Fruit fly (Drosophila melanogaster): ENCODE measurements around the gene Teh4.

Teh4 gene

DNA sequence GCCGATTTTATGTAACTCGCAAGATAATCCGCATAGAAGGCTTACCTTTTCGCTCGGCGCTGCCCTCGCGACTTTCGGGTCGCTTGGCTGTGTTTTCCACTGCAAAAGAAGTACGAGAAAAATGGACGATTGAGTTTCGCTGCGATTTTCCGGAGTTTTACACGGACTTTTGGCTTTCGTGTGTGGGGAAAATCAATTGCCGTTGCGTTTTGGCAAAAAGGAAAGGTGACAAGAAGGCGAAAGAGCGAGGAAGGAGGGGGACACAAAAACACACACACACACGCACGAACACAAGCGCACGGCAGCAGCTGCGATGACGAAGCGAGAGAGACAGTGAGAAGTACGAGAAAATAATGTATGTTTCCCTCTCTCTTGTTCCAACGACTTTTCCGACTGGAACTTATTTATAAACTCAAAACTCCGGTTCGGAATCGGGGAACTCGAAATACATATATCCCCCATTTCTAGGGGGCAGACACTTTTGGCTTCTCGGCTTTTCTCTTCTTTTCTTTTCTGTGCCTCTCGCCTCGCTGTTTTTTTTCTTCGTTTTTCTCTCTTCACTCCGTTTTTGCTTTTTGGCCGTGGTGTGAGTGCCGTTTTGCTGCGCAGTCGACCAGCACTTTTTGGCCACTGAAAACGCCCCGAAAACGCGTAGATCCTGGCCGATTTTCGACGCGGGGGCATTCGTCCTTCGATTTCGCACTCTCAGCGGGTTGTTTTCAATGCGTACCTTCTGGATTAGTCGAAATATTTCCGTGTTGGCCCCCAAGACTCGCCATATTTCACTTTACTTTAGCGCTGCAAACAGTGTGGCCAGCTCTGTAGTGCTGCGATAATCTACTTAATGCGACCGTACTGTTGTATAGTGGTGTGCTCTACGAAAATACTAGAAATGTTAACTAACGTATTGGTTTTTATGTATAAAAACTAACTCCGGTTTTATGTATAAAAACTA lies 44.1 kb downstream of the Teh4 start, which contains the start of gene ens (continued):
- TF ChIP-seq pho (GFP tag; optimal IDR thresholded peaks at IDR 0.05) (no peak), onecut (GFP tag; IDR thresholded peaks at IDR 0.05) (peak; percentile 54), lola (GFP tag; optimal IDR thresholded peaks at IDR 0.05) (no peak), dati (GFP tag; IDR thresholded peaks at IDR 0.05) (no peak), Poxn (GFP tag; IDR thresholded peaks at IDR 0.05) (no peak), Meics (GFP tag; optimal IDR thresholded peaks at IDR 0.05) (no peak), sc (optimal IDR thresholded peaks at IDR 0.05) (no peak), sc (GFP tag; optimal IDR thresholded peaks at IDR 0.05) (no peak), sd (tag; optimal IDR thresholded peaks at IDR 0.05) (no peak), jumu (GFP tag; optimal IDR thresholded peaks at IDR 0.05) (no peak), tll (GFP tag; optimal IDR thresholded peaks at IDR 0.05) (no peak), gcm (GFP tag; optimal IDR thresholded peaks at IDR 0.05) (no peak), NC2α (GFP tag; optimal IDR thresholded peaks at IDR 0.05) (no peak), CG9817 (tag; optimal IDR thresholded peaks at IDR 0.05) (no peak), hth (optimal IDR thresholded peaks at IDR 0.05) (no peak), Fer2 (tag; optimal IDR thresholded peaks at IDR 0.05) (no peak), NC2β (GFP tag; optimal IDR thresholded peaks at IDR 0.05) (no peak), CG2875 (GFP tag; optimal IDR thresholded peaks at IDR 0.05) (no peak), CG1832 (GFP tag; optimal IDR thresholded peaks at IDR 0.05) (no peak), Ets97D (GFP tag; optimal IDR thresholded peaks at IDR 0.05) (peak; percentile 28), dimm (GFP tag; IDR thresholded peaks at IDR 0.05) (no peak), CG10431 (GFP tag; optimal IDR thresholded peaks at IDR 0.05) (peak; percentile 45), dan (GFP tag; IDR thresholded peaks at IDR 0.05) (no peak), CG12071 (GFP tag; optimal IDR thresholded peaks at IDR 0.05) (no peak), az2 (GFP tag; optimal IDR thresholded peaks at IDR 0.05) (no peak), CG8359 (GFP tag; optimal IDR thresholded peaks at IDR 0.05; ENCODE audit: borderline replicate concordance) (peak; percentile 20), pum (GFP tag; optimal IDR thresholded peaks at IDR 0.05) (no peak), CG6272 (GFP tag; IDR thresholded peaks at IDR 0.05) (no peak), knrl (GFP tag; IDR thresholded peaks at IDR 0.05; ENCODE audit: partially characterized antibody) (0 out of 3 replicates have a peak, but pooled peaks have one; percentile 25), corto (GFP tag; optimal IDR thresholded peaks at IDR 0.05) (no peak), unpg (GFP tag; optimal IDR thresholded peaks at IDR 0.05) (no peak), CG4424 (GFP tag; optimal IDR thresholded peaks at IDR 0.05) (no peak), CG4282 (GFP tag; optimal IDR thresholded peaks at IDR 0.05) (no peak), rib (GFP tag; IDR thresholded peaks at IDR 0.05) (no peak), pb (GFP tag; optimal IDR thresholded peaks at IDR 0.05) (no peak), Ets65A (GFP tag) (no peak), CG13624 (GFP tag; optimal IDR thresholded peaks at IDR 0.05) (peak; percentile 33), gsb-n (tag; optimal IDR thresholded peaks at IDR 0.05) (no peak), twi (tag; optimal IDR thresholded peaks at IDR 0.05) (no peak), grn (GFP tag; optimal IDR thresholded peaks at IDR 0.05) (no peak), B-H2 (GFP tag; optimal IDR thresholded peaks at IDR 0.05) (no peak), CG2199 (GFP tag; IDR thresholded peaks at IDR 0.05) (no peak), fd102C (GFP tag; optimal IDR thresholded peaks at IDR 0.05) (no peak), D19B (GFP tag; optimal IDR thresholded peaks at IDR 0.05) (no peak), MBD-R2 (GFP tag; IDR thresholded peaks at IDR 0.05) (peak; percentile 47), CG14050 (GFP tag; IDR thresholded peaks at IDR 0.05) (no peak), Spps (tag; optimal IDR thresholded peaks at IDR 0.05) (no peak), Atf-2 (GFP tag; optimal IDR thresholded peaks at IDR 0.05) (no peak), pros (GFP tag; optimal IDR thresholded peaks at IDR 0.05) (no peak), mld (GFP tag; IDR thresholded peaks at IDR 0.05; ENCODE audit: partially characterized antibody) (no peak)

Measured in whole organism, embryonic.